Worm (Caenorhabditis elegans) whole organism, early embryonic: ENCODE data around the gene W06G6.17.

Experiments used
- B0310.2 ChIP-seq: sonication (generic microtip); optimal IDR thresholded peaks from 2 replicates; lab custom pipeline; 2016; ENCODE audit warnings: mild to moderate bottlenecking, missing genetic modification characterization, missing compliant biosample characterization
- F13C5.2 ChIP-seq: sonication (generic microtip); optimal IDR thresholded peaks from 2 replicates; lab custom pipeline; 2017; ENCODE audit warnings: mild to moderate bottlenecking, missing genetic modification characterization, inconsistent platforms, missing compliant biosample characterization
- aly-1 ChIP-seq: sonication (generic microtip); optimal IDR thresholded peaks from 2 replicates; lab custom pipeline; 2016; ENCODE audit warnings: missing genetic modification characterization, missing compliant biosample characterization
- ama-1 ChIP-seq: fragments of 150-350 bp; optimal IDR thresholded peaks from 2 replicates; lab custom pipeline; 2014
- ceh-36 ChIP-seq: sonication (generic microtip); optimal IDR thresholded peaks from 2 replicates; lab custom pipeline; 2016; ENCODE audit warnings: missing genetic modification characterization, inconsistent platforms, missing compliant biosample characterization
- flt-1 ChIP-seq: fragments of 200-800 bp; sonication (Bioruptor generic); IDR thresholded peaks from 2 replicates; pipeline ENCODE4 v1.3.6; 2022; ENCODE audit warnings: missing genetic modification characterization, missing compliant biosample characterization
- hmbx-1 ChIP-seq: sonication (generic microtip); optimal IDR thresholded peaks from 2 replicates; lab custom pipeline; 2016; ENCODE audit warnings: mild to moderate bottlenecking, missing genetic modification characterization, missing compliant biosample characterization
- hmg-4 ChIP-seq: fragments of 200-800 bp; sonication (Bioruptor generic); optimal IDR thresholded peaks from 2 replicates; lab custom pipeline; 2018; ENCODE audit warnings: mild to moderate bottlenecking, missing genetic modification characterization, missing compliant biosample characterization
- pes-1 ChIP-seq: fragments of 200-800 bp; sonication (Bioruptor generic); IDR thresholded peaks from 2 replicates; pipeline ENCODE4 v1.3.6; 2022; ENCODE audit warnings: missing genetic modification reagents, missing genetic modification characterization, missing compliant biosample characterization
- scrt-1 ChIP-seq: fragments of 200-800 bp; sonication (Bioruptor generic); IDR thresholded peaks from 2 replicates; pipeline ENCODE4 v1.3.6; 2022; ENCODE audit warnings: missing genetic modification characterization, missing compliant biosample characterization
- sea-1 ChIP-seq: fragments of 200-800 bp; sonication (Bioruptor generic); conservative IDR thresholded peaks from 2 replicates; pipeline ENCODE4 v1.3.6; 2022; ENCODE audit warnings: missing genetic modification characterization, missing compliant biosample characterization
- tbx-11 ChIP-seq: fragments of 200-800 bp; sonication (Bioruptor generic); IDR thresholded peaks from 2 replicates; pipeline ENCODE4 v1.3.6; 2022; ENCODE audit warnings: missing genetic modification characterization, missing compliant biosample characterization
- tbx-37 ChIP-seq: fragments of 200-800 bp; sonication (Bioruptor generic); conservative IDR thresholded peaks from 2 replicates; pipeline ENCODE4 v1.3.6; 2022; ENCODE audit warnings: missing genetic modification reagents, missing genetic modification characterization, missing compliant biosample characterization
- tra-4 ChIP-seq: sonication (generic microtip); optimal IDR thresholded peaks from 2 replicates; lab custom pipeline; 2017; ENCODE audit warnings: missing genetic modification characterization, missing compliant biosample characterization

DNA sequence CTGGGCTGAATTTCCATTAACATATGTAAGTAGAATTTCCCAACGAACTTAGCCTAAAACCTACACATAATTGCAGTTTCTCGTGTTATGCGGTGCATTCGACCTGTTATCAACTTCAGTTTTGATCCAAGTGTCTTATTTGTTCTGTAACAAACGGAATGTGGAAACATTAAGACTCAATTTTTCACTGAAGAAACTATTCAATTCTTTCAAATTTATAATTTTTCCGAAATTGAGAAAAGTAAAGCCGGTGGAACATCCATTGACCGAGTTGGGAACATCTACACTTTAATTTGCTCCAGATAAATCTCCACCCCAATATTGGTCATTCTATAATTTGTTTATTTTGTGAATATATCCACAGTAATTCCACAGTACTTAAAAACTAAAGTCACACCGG is 29.3 kb upstream of the W06G6.17 start:
- TF ChIP-seq ama-1 (lab: Kevin White, UChicago) (no peak), F13C5.2 (tag; lab: Kevin White, UChicago) (no peak), B0310.2 (tag; lab: Kevin White, UChicago) (no peak), pes-1 (no peak), hmbx-1 (no peak), ceh-36 (tag; lab: Kevin White, UChicago) (no peak), tbx-11 (no peak), flt-1 (GFP tag; lab: Robert Waterston, UW) (no peak), hmg-4 (GFP tag; lab: Kevin White, UChicago) (no peak), scrt-1 (GFP tag; lab: Robert Waterston, UW) (no peak), sea-1 (no peak), tbx-37 (no peak), tra-4 (tag; lab: Kevin White, UChicago) (no peak), aly-1 (no peak)
